Worm (Caenorhabditis elegans) whole organism, young adult: ENCODE results near the gene C01G10.18.
A peak's percentile ranks its signal among the peaks of the same experiment; 100 is the strongest.

Source experiments
- D2030.7 ChIP-seq: fragments of 200-800 bp; sonication (Bioruptor generic); IDR thresholded peaks from 2 replicates; pipeline ENCODE4 v1.3.6; 2022; ENCODE audit warnings: missing genetic modification reagents, missing genetic modification characterization, missing compliant biosample characterization
- akir-1 ChIP-seq: fragments of 200-800 bp; sonication (Bioruptor generic); optimal IDR thresholded peaks from 2 replicates; lab custom pipeline; 2018; ENCODE audit warnings: mild to moderate bottlenecking, missing genetic modification characterization, moderate library complexity, missing compliant biosample characterization
- ama-1 ChIP-seq, 3 experiments: fragments of 150-350 bp in 1 of 3; sonication (generic microtip) in 2 of 3; optimal IDR thresholded peaks; 2 replicates each; lab custom pipeline; 2014 to 2018; ENCODE audit warnings: missing biosample characterization in 2 of 3, missing genetic modification characterization in 2 of 3, missing genetic modification reagents in 2 of 3
- athp-1 ChIP-seq: sonication (generic microtip); optimal IDR thresholded peaks from 2 replicates; lab custom pipeline; 2017; ENCODE audit warnings: mild to moderate bottlenecking, missing genetic modification characterization, missing compliant biosample characterization
- attf-6 ChIP-seq: fragments of 200-800 bp; sonication (Bioruptor generic); IDR thresholded peaks from 2 replicates; pipeline ENCODE4 v1.3.6; 2022; ENCODE audit warnings: missing genetic modification reagents, missing genetic modification characterization, missing compliant biosample characterization
- cebp-1 ChIP-seq, 2 experiments: fragments of 200-800 bp in 1 of 2; sonication (Bioruptor generic) in 1 of 2; sonication (generic microtip) in 1 of 2; IDR thresholded peaks in 1 of 2; optimal IDR thresholded peaks in 1 of 2; 2 replicates each; pipeline versions ENCODE4 v1.3.6 to Lab custom; 2017 to 2022; ENCODE audit warnings: missing compliant biosample characterization in 2 of 2, missing genetic modification characterization in 2 of 2, mild to moderate bottlenecking in 1 of 2, missing genetic modification reagents in 1 of 2, moderate library complexity in 1 of 2
- chd-7 ChIP-seq: sonication (generic microtip); optimal IDR thresholded peaks from 2 replicates; lab custom pipeline; 2016; ENCODE audit warnings: mild to moderate bottlenecking, missing genetic modification characterization, moderate library complexity, missing compliant biosample characterization
- him-1 ChIP-seq: sonication (generic microtip); optimal IDR thresholded peaks from 2 replicates; lab custom pipeline; 2016; ENCODE audit warnings: missing genotype, missing genetic modification reagents, missing genetic modification characterization, missing compliant biosample characterization
- hmg-1.2 ChIP-seq: fragments of 200-800 bp; sonication (Bioruptor generic); IDR thresholded peaks from 2 replicates; pipeline ENCODE4 v1.3.6; 2022; ENCODE audit warnings: missing genetic modification reagents, missing genetic modification characterization, missing compliant biosample characterization
- hmg-20 ChIP-seq: fragments of 200-800 bp; sonication (Bioruptor generic); IDR thresholded peaks from 2 replicates; pipeline ENCODE4 v1.3.6; 2022; ENCODE audit warnings: missing genetic modification reagents, missing genetic modification characterization, missing compliant biosample characterization
- let-526 ChIP-seq: fragments of 200-800 bp; sonication (Bioruptor generic); IDR thresholded peaks from 2 replicates; pipeline ENCODE4 v1.3.6; 2022; ENCODE audit warnings: missing genetic modification reagents, missing genetic modification characterization, missing compliant biosample characterization
- lin-54 ChIP-seq: fragments of 200-800 bp; sonication (Bioruptor generic); optimal IDR thresholded peaks from 2 replicates; lab custom pipeline; 2018; ENCODE audit warnings: mild to moderate bottlenecking, missing genetic modification characterization, missing compliant biosample characterization
- lsl-1 ChIP-seq: fragments of 200-800 bp; sonication (Bioruptor generic); optimal IDR thresholded peaks from 2 replicates; lab custom pipeline; 2018; ENCODE audit warnings: mild to moderate bottlenecking, missing genetic modification characterization, moderate library complexity, missing compliant biosample characterization
- madf-10 ChIP-seq: sonication (generic microtip); optimal IDR thresholded peaks from 2 replicates; lab custom pipeline; 2016; ENCODE audit warnings: mild to moderate bottlenecking, missing genetic modification characterization, missing compliant biosample characterization
- madf-6 ChIP-seq: fragments of 200-800 bp; sonication (Bioruptor generic); IDR thresholded peaks from 2 replicates; pipeline ENCODE4 v1.3.6; 2022; ENCODE audit warnings: missing genetic modification reagents, missing genetic modification characterization, missing compliant biosample characterization
- mxl-1 ChIP-seq: sonication (generic microtip); optimal IDR thresholded peaks from 2 replicates; lab custom pipeline; 2016; ENCODE audit warnings: missing genetic modification characterization, missing compliant biosample characterization
- nfya-2 ChIP-seq: fragments of 200-800 bp; sonication (Bioruptor generic); IDR thresholded peaks from 2 replicates; pipeline ENCODE4 v1.3.6; 2022; ENCODE audit warnings: missing genetic modification reagents, missing genetic modification characterization, missing compliant biosample characterization
- nhr-179 ChIP-seq: sonication (generic microtip); optimal IDR thresholded peaks from 2 replicates; lab custom pipeline; 2016; ENCODE audit warnings: mild to moderate bottlenecking, missing genetic modification characterization, missing compliant biosample characterization
- nhr-90 ChIP-seq: sonication (generic microtip); optimal IDR thresholded peaks from 2 replicates; lab custom pipeline; 2016; ENCODE audit warnings: missing genotype, mild to moderate bottlenecking, missing genetic modification characterization, missing compliant biosample characterization
- repo-1 ChIP-seq: sonication (generic microtip); optimal IDR thresholded peaks from 2 replicates; lab custom pipeline; 2017; ENCODE audit warnings: mild to moderate bottlenecking, missing genetic modification characterization, missing compliant biosample characterization
- rpc-1 ChIP-seq, 2 experiments: fragments of 150-350 bp in 1 of 2; sonication (generic microtip) in 1 of 2; optimal IDR thresholded peaks; 2 replicates each; lab custom pipeline; 2014 to 2018; ENCODE audit warnings: missing biosample characterization in 1 of 2, missing genetic modification characterization in 1 of 2, missing genetic modification reagents in 1 of 2, missing genotype in 1 of 2
- sdz-38 ChIP-seq: sonication (generic microtip); optimal IDR thresholded peaks from 2 replicates; lab custom pipeline; 2016; ENCODE audit warnings: missing genotype, missing genetic modification characterization, missing compliant biosample characterization
- snpc-1.3 ChIP-seq: sonication (generic microtip); optimal IDR thresholded peaks from 2 replicates; lab custom pipeline; 2017; ENCODE audit warnings: missing genetic modification characterization, mild to moderate bottlenecking, missing compliant biosample characterization, antibody characterized with exemption, moderate library complexity, missing genotype, missing genetic modification reagents; ENCODE audit not compliant: insufficient read depth
- unc-62 ChIP-seq: fragments of 150-350 bp; optimal IDR thresholded peaks from 2 replicates; lab custom pipeline; 2014; ENCODE audit warnings: missing biosample characterization, missing genetic modification reagents, missing genetic modification characterization
- ztf-25 ChIP-seq: fragments of 200-800 bp; sonication (Bioruptor generic); IDR thresholded peaks from 2 replicates; pipeline ENCODE4 v1.3.6; 2022; ENCODE audit warnings: missing genetic modification reagents, missing genetic modification characterization, missing compliant biosample characterization
- ztf-26 ChIP-seq: sonication (generic microtip); optimal IDR thresholded peaks from 2 replicates; lab custom pipeline; 2017; ENCODE audit warnings: missing genetic modification characterization, missing compliant biosample characterization
- ztf-28 ChIP-seq: fragments of 200-800 bp; sonication (Bioruptor generic); IDR thresholded peaks from 2 replicates; pipeline ENCODE4 v1.3.6; 2022; ENCODE audit warnings: missing genetic modification reagents, missing genetic modification characterization, missing compliant biosample characterization
- ztf-6 ChIP-seq: fragments of 200-800 bp; sonication (Bioruptor generic); IDR thresholded peaks from 2 replicates; pipeline ENCODE4 v1.3.6; 2022; ENCODE audit warnings: missing genetic modification reagents, missing genetic modification characterization, missing compliant biosample characterization

The C01G10.18 gene

ce11 chrV:15055873-15056272, 32.6 kb downstream of the C01G10.18 start, which contains the start of gene C25D7.16:
TSS of gene C25D7.16 (plus strand) at chrV:15056173.
- TF ChIP-seq ztf-6 (no peak), madf-6 (GFP tag; lab: Robert Waterston, UW) (peak; percentile 7; the same call in 1 of the 2 replicates)

ce11 chrV:15054733-15055132, 33.8 kb downstream of the C01G10.18 start:
- TF ChIP-seq unc-62 (GFP tag; lab: Kevin White, UChicago) (no peak), ztf-25 (GFP tag; lab: Robert Waterston, UW) (no peak), chd-7 (tag; lab: Kevin White, UChicago) (no peak), ztf-28 (GFP tag; lab: Robert Waterston, UW) (no peak), hmg-20 (GFP tag; lab: Robert Waterston, UW) (no peak), lsl-1 (GFP tag; lab: Kevin White, UChicago) (no peak), D2030.7 (GFP tag; lab: Robert Waterston, UW) (no peak), nhr-179 (tag; lab: Kevin White, UChicago) (no peak), ama-1 (optimal IDR thresholded peaks at IDR 0.05; lab: Kevin White, UChicago) (no peak), ama-1 (GFP tag; optimal IDR thresholded peaks at IDR 0.05; lab: Kevin White, UChicago) (no peak), ztf-26 (tag; lab: Kevin White, UChicago) (no peak), let-526 (GFP tag; lab: Robert Waterston, UW) (no peak)

- TF ChIP-seq attf-6 (no peak), rpc-1 (optimal IDR thresholded peaks at IDR 0.05; lab: Kevin White, UChicago) (no peak), rpc-1 (tag; optimal IDR thresholded peaks at IDR 0.05; lab: Kevin White, UChicago) (no peak), cebp-1 (GFP tag; IDR thresholded peaks at IDR 0.05; lab: Robert Waterston, UW) (0 out of 2 replicates have a peak, but pooled peaks have one; percentile 26), cebp-1 (tag; optimal IDR thresholded peaks at IDR 0.05; lab: Kevin White, UChicago) (no peak)
These were observed 36.1 kb downstream of the C01G10.18 start, which contains the start of the genes fbxa-82 and C25D7.5 for ce11 chrV:15052368-15052767. TSS of gene fbxa-82 (minus strand) at chrV:15052530. TSS of gene C25D7.5 (plus strand) at chrV:15052650.

- TF ChIP-seq athp-1 (tag; lab: Kevin White, UChicago) (no peak), nfya-2 (no peak), sdz-38 (tag; lab: Kevin White, UChicago) (no peak), lin-54 (no peak), mxl-1 (no peak), him-1 (tag; lab: Kevin White, UChicago) (no peak), madf-10 (tag; lab: Kevin White, UChicago) (no peak), repo-1 (tag; lab: Kevin White, UChicago) (no peak), nhr-90 (tag; lab: Kevin White, UChicago) (no peak), snpc-1.3 (tag; lab: Kevin White, UChicago) (no peak), akir-1 (GFP tag; lab: Kevin White, UChicago) (no peak), ama-1 (optimal IDR thresholded peaks at IDR 0.05; lab: Kevin White, UChicago) (no peak), ama-1 (GFP tag; optimal IDR thresholded peaks at IDR 0.05; lab: Kevin White, UChicago) (no peak)
- TF ChIP-seq, all 124 proteins: peak for 0
These were observed 36.8 kb downstream of the C01G10.18 start for ce11 chrV:15051720-15052119.

ce11 chrV:15048107-15048506, 40.4 kb downstream of the C01G10.18 start, which contains the start of gene sdc-3:
TSS of gene sdc-3 (minus strand) at chrV:15048207.
- peak; percentile 76; the same call in 1 of the 2 replicates for TF ChIP-seq hmg-1.2
- TF ChIP-seq ztf-25 (GFP tag; lab: Robert Waterston, UW) = no peak
- TF ChIP-seq ztf-26 (tag; lab: Kevin White, UChicago) = no peak
